Worm (Caenorhabditis elegans) whole organism, L2 larva: ENCODE measurements around the gene C33G3.6.

Experiments used
- dmd-4 ChIP-seq: sonication (generic microtip); optimal IDR thresholded peaks from 2 replicates; lab custom pipeline; 2017; ENCODE audit warnings: missing biosample characterization, missing genetic modification characterization
- egl-27 ChIP-seq: sonication (generic microtip); optimal IDR thresholded peaks from 3 replicates; lab custom pipeline; 2017; ENCODE audit warnings: missing biosample characterization, missing genetic modification reagents, missing genetic modification characterization
- fos-1 ChIP-seq: fragments of 150-350 bp; optimal IDR thresholded peaks from 2 replicates; lab custom pipeline; 2014; ENCODE audit warnings: missing biosample characterization, missing genetic modification characterization
- lin-13 ChIP-seq: fragments of 150-350 bp; optimal IDR thresholded peaks from 2 replicates; lab custom pipeline; 2014; ENCODE audit warnings: missing biosample characterization, missing genetic modification reagents, missing genetic modification characterization
- lin-39 ChIP-seq: fragments of 150-350 bp; optimal IDR thresholded peaks from 2 replicates; lab custom pipeline; 2014; ENCODE audit warnings: missing biosample characterization, missing genetic modification reagents, missing genetic modification characterization
- lsy-2 ChIP-seq, 2 experiments: fragments of 150-350 bp in 1 of 2; sonication (generic microtip) in 1 of 2; optimal IDR thresholded peaks; 2 replicates each; lab custom pipeline; 2014 to 2017; ENCODE audit warnings: missing biosample characterization in 2 of 2, missing genetic modification characterization in 2 of 2
- nhr-11 ChIP-seq: fragments of 150-350 bp; optimal IDR thresholded peaks from 2 replicates; lab custom pipeline; 2014; ENCODE audit warnings: missing biosample characterization, missing genetic modification characterization
- nhr-12 ChIP-seq: fragments of 150-350 bp; optimal IDR thresholded peaks from 2 replicates; lab custom pipeline; 2014; ENCODE audit warnings: missing biosample characterization, missing genetic modification characterization
- unc-39 ChIP-seq: fragments of 150-350 bp; optimal IDR thresholded peaks from 2 replicates; lab custom pipeline; 2014; ENCODE audit warnings: missing biosample characterization, missing genetic modification characterization
- unc-62 ChIP-seq: fragments of 150-350 bp; optimal IDR thresholded peaks from 2 replicates; lab custom pipeline; 2014; ENCODE audit warnings: missing biosample characterization, missing genetic modification reagents, missing genetic modification characterization
- ztf-1 ChIP-seq: fragments of 200-800 bp; sonication (Bioruptor generic); conservative IDR thresholded peaks from 2 replicates; pipeline ENCODE4 v1.3.6; 2022; ENCODE audit warnings: missing genetic modification characterization, missing compliant biosample characterization
- ztf-11 ChIP-seq: sonication (generic microtip); optimal IDR thresholded peaks from 2 replicates; lab custom pipeline; 2017; ENCODE audit warnings: missing biosample characterization, missing genetic modification characterization

DNA sequence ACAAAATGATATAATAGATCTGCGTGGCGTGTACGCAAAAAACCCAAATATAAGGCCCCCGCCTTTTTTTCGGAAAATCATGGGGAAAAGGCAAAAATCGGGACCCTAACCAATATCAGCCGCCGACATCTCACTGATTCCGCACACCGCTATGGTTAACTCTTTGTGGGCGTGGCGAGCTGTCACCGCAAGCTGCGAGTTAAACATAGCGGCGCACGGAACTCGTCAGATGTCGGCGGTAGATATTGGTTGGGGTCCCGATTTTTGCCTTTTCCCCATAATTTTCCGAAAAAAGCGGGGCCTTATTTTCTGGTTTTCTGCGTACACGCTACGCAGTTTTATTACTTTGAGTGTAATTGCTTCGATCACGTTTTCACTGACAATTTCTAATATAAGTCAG is 34.6 kb upstream of the C33G3.6 start:
- TF ChIP-seq nhr-11: no peak
- TF ChIP-seq lin-13 (GFP tag; lab: Kevin White, UChicago): no peak
- no peak for TF ChIP-seq ztf-1 (GFP tag; lab: Robert Waterston, UW)
- no peak for TF ChIP-seq dmd-4 (tag; lab: Kevin White, UChicago)
- TF ChIP-seq egl-27 (tag; lab: Kevin White, UChicago): no peak
- no peak for TF ChIP-seq nhr-12 (tag; lab: Kevin White, UChicago)
- TF ChIP-seq unc-62: no peak
- no peak for TF ChIP-seq unc-39 (tag; lab: Kevin White, UChicago)
- no peak for TF ChIP-seq fos-1 (tag; lab: Kevin White, UChicago)
- TF ChIP-seq ztf-11: no peak
- TF ChIP-seq lsy-2 (tag; optimal IDR thresholded peaks at IDR 0.05; lab: Kevin White, UChicago): no peak
- TF ChIP-seq lin-39 (tag; lab: Kevin White, UChicago): no peak
